Fruit fly (Drosophila melanogaster): Measurements from ENCODE around the gene CG12499.

CG12499 gene

dm6 chr3R:22421618-22422017 is 24.8 kb downstream of the CG12499 start (continued):
- no peak for TF ChIP-seq Stat92E (GFP tag; optimal IDR thresholded peaks at IDR 0.05)
- TF ChIP-seq CG12391 (tag; optimal IDR thresholded peaks at IDR 0.05), result peak; percentile 53
- TF ChIP-seq knrl (GFP tag; IDR thresholded peaks at IDR 0.05; ENCODE audit: partially characterized antibody), result no peak
- TF ChIP-seq Camta (GFP tag; optimal IDR thresholded peaks at IDR 0.05), result peak; percentile 69
- TF ChIP-seq CG7357 (GFP tag; IDR thresholded peaks at IDR 0.05), result 0 out of 3 replicates have a peak, but pooled peaks have one; percentile 46
- TF ChIP-seq ham (GFP tag; IDR thresholded peaks at IDR 0.05), result no peak
- peak; percentile 66 for TF ChIP-seq klu (GFP tag; IDR thresholded peaks at IDR 0.05)
- TF ChIP-seq Nf-YB (GFP tag; optimal IDR thresholded peaks at IDR 0.05), result peak; percentile 17
- peak; percentile 69 for TF ChIP-seq CG2712 (tag; optimal IDR thresholded peaks at IDR 0.05)
- peak; percentile 26 for TF ChIP-seq Mes4 (GFP tag; optimal IDR thresholded peaks at IDR 0.05)
- peak; percentile 45 for TF ChIP-seq CG2889 (GFP tag; IDR thresholded peaks at IDR 0.05)
- no peak for TF ChIP-seq Ets65A (GFP tag)
- TF ChIP-seq gro (GFP tag; optimal IDR thresholded peaks at IDR 0.05), result peak; percentile 27
- TF ChIP-seq sr (GFP tag; IDR thresholded peaks at IDR 0.05), result no peak
- peak; percentile 67 to 75 for TF ChIP-seq Pdp1 (GFP tag; optimal IDR thresholded peaks at IDR 0.05)
- peak; percentile 23 for TF ChIP-seq Hsf (GFP tag; optimal IDR thresholded peaks at IDR 0.05)
- TF ChIP-seq Aef1 (GFP tag; IDR thresholded peaks at IDR 0.05), result peak; percentile 66
- peak; percentile 84 for TF ChIP-seq Mrtf (GFP tag; IDR thresholded peaks at IDR 0.05)
- peak; percentile 14 for TF ChIP-seq CG1602 (GFP tag; optimal IDR thresholded peaks at IDR 0.05)
- TF ChIP-seq Rfx (GFP tag; IDR thresholded peaks at IDR 0.05), result peak; percentile 84
- no peak for TF ChIP-seq CG17612 (GFP tag; IDR thresholded peaks at IDR 0.05)
- TF ChIP-seq CG7786 (GFP tag; optimal IDR thresholded peaks at IDR 0.05), result peak; percentile 52
- TF ChIP-seq CG17802 (tag; optimal IDR thresholded peaks at IDR 0.05), result no peak
- no peak for TF ChIP-seq p53 (GFP tag; optimal IDR thresholded peaks at IDR 0.05)
- TF ChIP-seq Atf3 (GFP tag; optimal IDR thresholded peaks at IDR 0.05), result no peak
- TF ChIP-seq ara (GFP tag; IDR thresholded peaks at IDR 0.05), result peak; percentile 43; the same call in 1 of the 2 replicates
- TF ChIP-seq CG13287 (GFP tag; IDR thresholded peaks at IDR 0.05; ENCODE audit: partially characterized antibody), result no peak
- TF ChIP-seq CG16815 (GFP tag; optimal IDR thresholded peaks at IDR 0.05), result peak; percentile 40
- TF ChIP-seq tio (GFP tag; optimal IDR thresholded peaks at IDR 0.05), result no peak
- TF ChIP-seq E2f1 (GFP tag; IDR thresholded peaks at IDR 0.05), result peak; percentile 80
- TF ChIP-seq B-H1 (GFP tag; IDR thresholded peaks at IDR 0.05), result peak; percentile 47
- peak; percentile 27 for TF ChIP-seq Atf-2 (GFP tag; optimal IDR thresholded peaks at IDR 0.05)
- peak; percentile 62 for TF ChIP-seq CG30403 (GFP tag; optimal IDR thresholded peaks at IDR 0.05)
- peak; percentile 84 for TF ChIP-seq Ptx1 (GFP tag; IDR thresholded peaks at IDR 0.05)
- peak; percentile 51 for TF ChIP-seq tap (tag; optimal IDR thresholded peaks at IDR 0.05)
- peak; percentile 87 for TF ChIP-seq CG14441 (GFP tag; IDR thresholded peaks at IDR 0.05)
- TF ChIP-seq tup (GFP tag; optimal IDR thresholded peaks at IDR 0.05), result no peak
- peak; percentile 72 for TF ChIP-seq bowl (GFP tag; IDR thresholded peaks at IDR 0.05)
- TF ChIP-seq cwo (GFP tag; optimal IDR thresholded peaks at IDR 0.05), result peak; percentile 37
- TF ChIP-seq bsh (GFP tag; optimal IDR thresholded peaks at IDR 0.05), result peak in 1 of 2 experiments; percentile 63
- no peak for TF ChIP-seq abd-A (tag; optimal IDR thresholded peaks at IDR 0.05)
- 0 out of 2 replicates have a peak, but pooled peaks have one; percentile 36 for TF ChIP-seq Poxn (GFP tag; IDR thresholded peaks at IDR 0.05)
- no peak for TF ChIP-seq CG43689 (GFP tag; IDR thresholded peaks at IDR 0.05)
- no peak for TF ChIP-seq CG6175 (GFP tag; IDR thresholded peaks at IDR 0.05)
- TF ChIP-seq cato (GFP tag; optimal IDR thresholded peaks at IDR 0.05; ENCODE audit: borderline replicate concordance), result no peak
- peak; percentile 33 for TF ChIP-seq CG10209 (GFP tag; optimal IDR thresholded peaks at IDR 0.05)
- peak; percentile 85 for TF ChIP-seq CG32532 (GFP tag; IDR thresholded peaks at IDR 0.05)
- no peak for TF ChIP-seq CG17568 (GFP tag; optimal IDR thresholded peaks at IDR 0.05)
- no peak for TF ChIP-seq CG15011 (GFP tag; optimal IDR thresholded peaks at IDR 0.05)
- peak; percentile 73; the same call in 2 of the 3 replicates for TF ChIP-seq gce (GFP tag; IDR thresholded peaks at IDR 0.05)
- peak; percentile 53; the same call in 1 of the 3 replicates for TF ChIP-seq CG11093 (GFP tag; IDR thresholded peaks at IDR 0.05)
